Worm (Caenorhabditis elegans) whole organism, L2 larva: ENCODE data around the gene ttbk-4.

ENCODE experiments used
- C34F6.9 ChIP-seq: fragments of 150-350 bp; optimal IDR thresholded peaks from 2 replicates; lab custom pipeline; 2014; ENCODE audit warnings: missing biosample characterization, missing genetic modification characterization
- R02D3.7 ChIP-seq: fragments of 150-350 bp; optimal IDR thresholded peaks from 2 replicates; lab custom pipeline; 2014; ENCODE audit warnings: missing biosample characterization, missing genetic modification characterization
- Y55F3AM.14 ChIP-seq: fragments of 200-800 bp; sonication (Bioruptor generic); optimal IDR thresholded peaks from 2 replicates; lab custom pipeline; 2018; ENCODE audit warnings: mild to moderate bottlenecking, missing genetic modification characterization, missing compliant biosample characterization
- ZK546.5 ChIP-seq: sonication (generic microtip); optimal IDR thresholded peaks from 2 replicates; lab custom pipeline; 2017; ENCODE audit warnings: missing biosample characterization, missing genetic modification characterization
- alr-1 ChIP-seq: fragments of 150-350 bp; optimal IDR thresholded peaks from 2 replicates; lab custom pipeline; 2014; ENCODE audit warnings: missing biosample characterization, missing genetic modification characterization
- ama-1 ChIP-seq: fragments of 150-350 bp; optimal IDR thresholded peaks from 2 replicates; lab custom pipeline; 2018; ENCODE audit warnings: inconsistent platforms
- blmp-1 ChIP-seq: sonication (generic microtip); optimal IDR thresholded peaks from 2 replicates; lab custom pipeline; 2017; ENCODE audit warnings: missing genetic modification characterization, mild to moderate bottlenecking, missing compliant biosample characterization, antibody characterized with exemption, moderate library complexity; ENCODE audit not compliant: insufficient read depth
- ceh-82 ChIP-seq: fragments of 150-350 bp; optimal IDR thresholded peaks from 2 replicates; lab custom pipeline; 2014; ENCODE audit warnings: missing biosample characterization, missing genetic modification characterization
- crh-2 ChIP-seq: sonication (generic microtip); optimal IDR thresholded peaks from 2 replicates; lab custom pipeline; 2017; ENCODE audit warnings: missing biosample characterization, missing genetic modification characterization
- dmd-4 ChIP-seq: sonication (generic microtip); optimal IDR thresholded peaks from 2 replicates; lab custom pipeline; 2017; ENCODE audit warnings: missing biosample characterization, missing genetic modification characterization
- elt-1 ChIP-seq: fragments of 150-350 bp; optimal IDR thresholded peaks from 2 replicates; lab custom pipeline; 2014; ENCODE audit warnings: missing biosample characterization, missing genetic modification characterization
- elt-3 ChIP-seq: sonication (generic microtip); optimal IDR thresholded peaks from 2 replicates; lab custom pipeline; 2017; ENCODE audit warnings: missing biosample characterization, missing genetic modification characterization
- gmeb-1 ChIP-seq: fragments of 150-350 bp; optimal IDR thresholded peaks from 2 replicates; lab custom pipeline; 2014; ENCODE audit warnings: missing biosample characterization, missing genetic modification characterization
- lin-13 ChIP-seq: fragments of 150-350 bp; optimal IDR thresholded peaks from 2 replicates; lab custom pipeline; 2014; ENCODE audit warnings: missing biosample characterization, missing genetic modification reagents, missing genetic modification characterization
- lin-39 ChIP-seq: fragments of 150-350 bp; optimal IDR thresholded peaks from 2 replicates; lab custom pipeline; 2014; ENCODE audit warnings: missing biosample characterization, missing genetic modification reagents, missing genetic modification characterization
- mab-5 ChIP-seq: fragments of 150-350 bp; optimal IDR thresholded peaks from 2 replicates; lab custom pipeline; 2014; ENCODE audit warnings: missing biosample characterization, missing genetic modification characterization
- nhr-11 ChIP-seq: fragments of 150-350 bp; optimal IDR thresholded peaks from 2 replicates; lab custom pipeline; 2014; ENCODE audit warnings: missing biosample characterization, missing genetic modification characterization
- nhr-12 ChIP-seq: fragments of 150-350 bp; optimal IDR thresholded peaks from 2 replicates; lab custom pipeline; 2014; ENCODE audit warnings: missing biosample characterization, missing genetic modification characterization
- nhr-129 ChIP-seq: fragments of 150-350 bp; optimal IDR thresholded peaks from 2 replicates; lab custom pipeline; 2014; ENCODE audit warnings: missing biosample characterization, missing genetic modification characterization
- nhr-21 ChIP-seq: fragments of 150-350 bp; optimal IDR thresholded peaks from 2 replicates; lab custom pipeline; 2014; ENCODE audit warnings: missing biosample characterization, missing genetic modification characterization
- nhr-23 ChIP-seq: fragments of 150-350 bp; optimal IDR thresholded peaks from 2 replicates; lab custom pipeline; 2014; ENCODE audit warnings: missing biosample characterization, missing genetic modification reagents, missing genetic modification characterization
- nhr-237 ChIP-seq: fragments of 150-350 bp; optimal IDR thresholded peaks from 2 replicates; lab custom pipeline; 2014; ENCODE audit warnings: missing biosample characterization, missing genetic modification characterization
- nhr-25 ChIP-seq: fragments of 150-350 bp; sonication (generic microtip); optimal IDR thresholded peaks from 3 replicates; lab custom pipeline; 2014; ENCODE audit warnings: missing biosample characterization, missing genetic modification characterization
- nhr-6 ChIP-seq: fragments of 150-350 bp; optimal IDR thresholded peaks from 2 replicates; lab custom pipeline; 2014; ENCODE audit warnings: missing biosample characterization, missing genetic modification characterization
- nhr-77 ChIP-seq: fragments of 150-350 bp; optimal IDR thresholded peaks from 2 replicates; lab custom pipeline; 2014; ENCODE audit warnings: missing biosample characterization, missing genetic modification characterization
- sem-4 ChIP-seq: fragments of 150-350 bp; optimal IDR thresholded peaks from 2 replicates; lab custom pipeline; 2014; ENCODE audit warnings: missing biosample characterization, missing genetic modification reagents, missing genetic modification characterization
- sma-3 ChIP-seq: sonication (generic microtip); optimal IDR thresholded peaks from 2 replicates; lab custom pipeline; 2016; ENCODE audit warnings: missing genetic modification reagents, missing genetic modification characterization, missing compliant biosample characterization
- sma-9 ChIP-seq, 2 experiments: fragments of 150-350 bp in 1 of 2; sonication (generic microtip) in 1 of 2; optimal IDR thresholded peaks; 2 replicates each; lab custom pipeline; 2014 to 2016; ENCODE audit warnings: missing genetic modification characterization in 2 of 2, mild to moderate bottlenecking in 1 of 2, missing biosample characterization in 1 of 2, missing compliant biosample characterization in 1 of 2, missing genetic modification reagents in 1 of 2, moderate library complexity in 1 of 2
- snpc-4 ChIP-seq: fragments of 150-350 bp; optimal IDR thresholded peaks from 2 replicates; lab custom pipeline; 2014; ENCODE audit warnings: missing biosample characterization, missing genetic modification characterization
- unc-39 ChIP-seq: fragments of 150-350 bp; optimal IDR thresholded peaks from 2 replicates; lab custom pipeline; 2014; ENCODE audit warnings: missing biosample characterization, missing genetic modification characterization
- unc-62 ChIP-seq: fragments of 150-350 bp; optimal IDR thresholded peaks from 2 replicates; lab custom pipeline; 2014; ENCODE audit warnings: missing biosample characterization, missing genetic modification reagents, missing genetic modification characterization
- zag-1 ChIP-seq: fragments of 150-350 bp; optimal IDR thresholded peaks from 2 replicates; lab custom pipeline; 2014; ENCODE audit warnings: missing biosample characterization, missing genetic modification characterization
- ztf-11 ChIP-seq: sonication (generic microtip); optimal IDR thresholded peaks from 2 replicates; lab custom pipeline; 2017; ENCODE audit warnings: missing biosample characterization, missing genetic modification characterization
- ztf-4 ChIP-seq: fragments of 150-350 bp; optimal IDR thresholded peaks from 2 replicates; lab custom pipeline; 2014; ENCODE audit warnings: missing biosample characterization, missing genetic modification characterization

ttbk-4 gene

ce11 chrIV:10075034-10075510 lies at the start of gene ttbk-4, which contains the start of gene W01B6.4:
Gene ttbk-4, minus strand, starts transcription at chrIV:10075134.
Gene W01B6.4, plus strand, starts transcription at chrIV:10075460.
- TF ChIP-seq zag-1 (no peak), ztf-11 (tag; lab: Kevin White, UChicago) (no peak), sma-3 (GFP tag; lab: Kevin White, UChicago) (no peak), elt-1 (tag; lab: Kevin White, UChicago) (no peak), elt-3 (tag; lab: Kevin White, UChicago) (no peak), blmp-1 (tag; lab: Kevin White, UChicago) (no peak), nhr-21 (tag; lab: Kevin White, UChicago) (no peak), nhr-25 (tag; lab: Kevin White, UChicago) (no peak), mab-5 (tag; lab: Kevin White, UChicago) (no peak), nhr-129 (no peak), lin-39 (tag; lab: Kevin White, UChicago) (no peak), R02D3.7 (tag; lab: Kevin White, UChicago) (no peak), ZK546.5 (tag; lab: Kevin White, UChicago) (no peak), nhr-12 (tag; lab: Kevin White, UChicago) (no peak), nhr-77 (tag; lab: Kevin White, UChicago) (no peak), ama-1 (no peak), unc-62 (GFP tag; lab: Kevin White, UChicago) (no peak), sem-4 (no peak), ceh-82 (tag; lab: Kevin White, UChicago) (no peak), alr-1 (tag; lab: Kevin White, UChicago) (no peak)
- TF ChIP-seq, all 48 proteins: peak for 0

ce11 chrIV:10122205-10122604 lies 47.3 kb upstream of the ttbk-4 start, which contains the start of gene irld-21:
Gene irld-21, minus strand, starts transcription at chrIV:10122305.
- TF ChIP-seq nhr-237 (tag; lab: Kevin White, UChicago) (no peak), dmd-4 (tag; lab: Kevin White, UChicago) (no peak), sma-9 (GFP tag; optimal IDR thresholded peaks at IDR 0.05; lab: Kevin White, UChicago) (no peak), sma-9 (tag; optimal IDR thresholded peaks at IDR 0.05; lab: Kevin White, UChicago) (no peak), ceh-82 (tag; lab: Kevin White, UChicago) (no peak), elt-1 (tag; lab: Kevin White, UChicago) (no peak), snpc-4 (tag; lab: Kevin White, UChicago) (no peak), Y55F3AM.14 (no peak), nhr-6 (tag; lab: Kevin White, UChicago) (no peak), nhr-21 (tag; lab: Kevin White, UChicago) (no peak)

- no peak for TF ChIP-seq dmd-4 (tag; lab: Kevin White, UChicago)
- no peak for TF ChIP-seq nhr-237 (tag; lab: Kevin White, UChicago)
- no peak for TF ChIP-seq elt-3 (tag; lab: Kevin White, UChicago)
- no peak for TF ChIP-seq Y55F3AM.14
- no peak for TF ChIP-seq nhr-77 (tag; lab: Kevin White, UChicago)
- TF ChIP-seq nhr-11 (tag; lab: Kevin White, UChicago) = no peak
- TF ChIP-seq ZK546.5 (tag; lab: Kevin White, UChicago) = no peak
- TF ChIP-seq C34F6.9 (tag; lab: Kevin White, UChicago) = no peak
- no peak for TF ChIP-seq mab-5 (tag; lab: Kevin White, UChicago)
- no peak for TF ChIP-seq snpc-4 (tag; lab: Kevin White, UChicago)
- TF ChIP-seq sem-4 = no peak
- TF ChIP-seq nhr-12 (tag; lab: Kevin White, UChicago) = no peak
- no peak for TF ChIP-seq nhr-21 (tag; lab: Kevin White, UChicago)
- no peak for TF ChIP-seq unc-39 (tag; lab: Kevin White, UChicago)
- TF ChIP-seq, all 48 proteins: peak for 0
Observed at ce11 chrIV:10116765-10117164, 41.8 kb upstream of the ttbk-4 start.

- TF ChIP-seq gmeb-1 (no peak), sma-3 (GFP tag; lab: Kevin White, UChicago) (no peak), nhr-129 (no peak), ZK546.5 (tag; lab: Kevin White, UChicago) (no peak), lin-39 (tag; lab: Kevin White, UChicago) (no peak), ama-1 (no peak), elt-1 (tag; lab: Kevin White, UChicago) (no peak), R02D3.7 (tag; lab: Kevin White, UChicago) (no peak), nhr-25 (tag; lab: Kevin White, UChicago) (no peak), nhr-23 (tag; lab: Kevin White, UChicago) (no peak), Y55F3AM.14 (no peak), elt-3 (tag; lab: Kevin White, UChicago) (no peak), lin-13 (GFP tag; lab: Kevin White, UChicago) (no peak), ztf-4 (tag; lab: Kevin White, UChicago) (no peak), crh-2 (tag; lab: Kevin White, UChicago) (no peak)
Observed at ce11 chrIV:10115142-10115541, 40.2 kb upstream of the ttbk-4 start, which contains the start of gene C04G2.10. Gene C04G2.10, plus strand, starts transcription at chrIV:10115442.
